Worm (Caenorhabditis elegans): ENCODE results near the gene mpst-4.

DNA sequence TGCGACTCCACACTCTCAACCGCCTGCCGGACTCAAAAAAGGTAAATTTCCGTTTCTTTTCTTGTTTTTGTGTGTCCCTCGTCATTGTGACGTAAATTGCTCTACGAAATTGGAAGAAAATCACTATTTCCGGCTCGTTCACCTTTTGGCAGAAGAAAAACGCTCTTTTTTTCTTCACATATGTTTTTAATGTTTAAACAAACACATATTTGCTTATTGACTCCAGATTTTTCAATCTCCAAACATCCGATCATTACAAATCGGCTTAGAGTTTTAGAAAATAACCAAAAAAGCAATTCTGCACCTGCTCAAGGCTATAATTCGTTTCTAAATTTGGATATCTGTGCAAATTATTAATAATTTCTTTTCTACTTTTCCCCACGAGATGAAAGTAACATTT, 42.6 kb upstream of the mpst-4 start:
- TF ChIP-seq hmbx-1 (tag; optimal IDR thresholded peaks at IDR 0.05): no peak
- no peak for TF ChIP-seq ama-1 (optimal IDR thresholded peaks at IDR 0.05)
- TF ChIP-seq flt-1 (GFP tag; IDR thresholded peaks at IDR 0.05): no peak
- no peak for TF ChIP-seq aly-1 (tag; optimal IDR thresholded peaks at IDR 0.05)
- no peak for TF ChIP-seq tbx-11 (GFP tag; IDR thresholded peaks at IDR 0.05)
- TF ChIP-seq hmg-4 (GFP tag; optimal IDR thresholded peaks at IDR 0.05): no peak
- no peak for TF ChIP-seq sea-1 (GFP tag; conservative IDR thresholded peaks at IDR 0.05)
